Worm (Caenorhabditis elegans) whole organism, early embryonic: ENCODE measurements around the gene asp-12.

Source experiments
- B0310.2 ChIP-seq: sonication (generic microtip); optimal IDR thresholded peaks from 2 replicates; lab custom pipeline; 2016; ENCODE audit warnings: mild to moderate bottlenecking, missing genetic modification characterization, missing compliant biosample characterization
- F13C5.2 ChIP-seq: sonication (generic microtip); optimal IDR thresholded peaks from 2 replicates; lab custom pipeline; 2017; ENCODE audit warnings: mild to moderate bottlenecking, missing genetic modification characterization, inconsistent platforms, missing compliant biosample characterization
- aly-1 ChIP-seq: sonication (generic microtip); optimal IDR thresholded peaks from 2 replicates; lab custom pipeline; 2016; ENCODE audit warnings: missing genetic modification characterization, missing compliant biosample characterization
- ama-1 ChIP-seq: fragments of 150-350 bp; optimal IDR thresholded peaks from 2 replicates; lab custom pipeline; 2014
- ceh-13 ChIP-seq: fragments of 200-800 bp; sonication (Bioruptor generic); optimal IDR thresholded peaks from 2 replicates; lab custom pipeline; 2018; ENCODE audit warnings: mild to moderate bottlenecking, missing genetic modification characterization, missing compliant biosample characterization
- ceh-36 ChIP-seq: sonication (generic microtip); optimal IDR thresholded peaks from 2 replicates; lab custom pipeline; 2016; ENCODE audit warnings: missing genetic modification characterization, inconsistent platforms, missing compliant biosample characterization
- ets-7 ChIP-seq: sonication (generic microtip); optimal IDR thresholded peaks from 2 replicates; lab custom pipeline; 2016; ENCODE audit warnings: missing genotype, missing genetic modification characterization, missing compliant biosample characterization
- flt-1 ChIP-seq: fragments of 200-800 bp; sonication (Bioruptor generic); IDR thresholded peaks from 2 replicates; pipeline ENCODE4 v1.3.6; 2022; ENCODE audit warnings: missing genetic modification characterization, missing compliant biosample characterization
- hmbx-1 ChIP-seq: sonication (generic microtip); optimal IDR thresholded peaks from 2 replicates; lab custom pipeline; 2016; ENCODE audit warnings: mild to moderate bottlenecking, missing genetic modification characterization, missing compliant biosample characterization
- hmg-4 ChIP-seq: fragments of 200-800 bp; sonication (Bioruptor generic); optimal IDR thresholded peaks from 2 replicates; lab custom pipeline; 2018; ENCODE audit warnings: mild to moderate bottlenecking, missing genetic modification characterization, missing compliant biosample characterization
- hnd-1 ChIP-seq: sonication (generic microtip); optimal IDR thresholded peaks from 2 replicates; lab custom pipeline; 2016; ENCODE audit warnings: missing genetic modification characterization, missing compliant biosample characterization
- pes-1 ChIP-seq: fragments of 200-800 bp; sonication (Bioruptor generic); IDR thresholded peaks from 2 replicates; pipeline ENCODE4 v1.3.6; 2022; ENCODE audit warnings: missing genetic modification reagents, missing genetic modification characterization, missing compliant biosample characterization
- scrt-1 ChIP-seq: fragments of 200-800 bp; sonication (Bioruptor generic); IDR thresholded peaks from 2 replicates; pipeline ENCODE4 v1.3.6; 2022; ENCODE audit warnings: missing genetic modification characterization, missing compliant biosample characterization
- sea-1 ChIP-seq: fragments of 200-800 bp; sonication (Bioruptor generic); conservative IDR thresholded peaks from 2 replicates; pipeline ENCODE4 v1.3.6; 2022; ENCODE audit warnings: missing genetic modification characterization, missing compliant biosample characterization
- tbx-11 ChIP-seq: fragments of 200-800 bp; sonication (Bioruptor generic); IDR thresholded peaks from 2 replicates; pipeline ENCODE4 v1.3.6; 2022; ENCODE audit warnings: missing genetic modification characterization, missing compliant biosample characterization
- tbx-37 ChIP-seq: fragments of 200-800 bp; sonication (Bioruptor generic); conservative IDR thresholded peaks from 2 replicates; pipeline ENCODE4 v1.3.6; 2022; ENCODE audit warnings: missing genetic modification reagents, missing genetic modification characterization, missing compliant biosample characterization
- tra-4 ChIP-seq: sonication (generic microtip); optimal IDR thresholded peaks from 2 replicates; lab custom pipeline; 2017; ENCODE audit warnings: missing genetic modification characterization, missing compliant biosample characterization

asp-12 gene

ce11 chrV:8295866-8296265 lies 26.9 kb downstream of the asp-12 start, which contains the start of gene smex-1:
smex-1 (minus strand) TSS chrV:8295966.
- TF ChIP-seq hnd-1 (no peak), ets-7 (no peak), hmbx-1 (no peak), scrt-1 (GFP tag; lab: Robert Waterston, UW) (no peak), tra-4 (tag; lab: Kevin White, UChicago) (no peak), ceh-36 (tag; lab: Kevin White, UChicago) (no peak), hmg-4 (no peak), B0310.2 (tag; lab: Kevin White, UChicago) (no peak), F13C5.2 (no peak), tbx-37 (GFP tag; lab: Robert Waterston, UW) (no peak), ama-1 (lab: Kevin White, UChicago) (no peak), tbx-11 (GFP tag; lab: Robert Waterston, UW) (no peak), pes-1 (GFP tag; lab: Robert Waterston, UW) (no peak), ceh-13 (GFP tag; lab: Kevin White, UChicago) (no peak)

ce11 chrV:8297504-8297903 lies 28.5 kb downstream of the asp-12 start, which contains the start of gene W02D7.4:
W02D7.4 (minus strand) TSS chrV:8297604.
- TF ChIP-seq ets-7 (no peak), scrt-1 (GFP tag; lab: Robert Waterston, UW) (no peak), hnd-1 (no peak), F13C5.2 (no peak), sea-1 (no peak), tbx-37 (GFP tag; lab: Robert Waterston, UW) (no peak), aly-1 (tag; lab: Kevin White, UChicago) (no peak), ceh-36 (tag; lab: Kevin White, UChicago) (no peak), tbx-11 (GFP tag; lab: Robert Waterston, UW) (no peak), hmbx-1 (no peak), B0310.2 (tag; lab: Kevin White, UChicago) (no peak), ceh-13 (GFP tag; lab: Kevin White, UChicago) (no peak), pes-1 (GFP tag; lab: Robert Waterston, UW) (no peak), tra-4 (tag; lab: Kevin White, UChicago) (no peak), ama-1 (lab: Kevin White, UChicago) (no peak), hmg-4 (no peak), flt-1 (GFP tag; lab: Robert Waterston, UW) (no peak)

ce11 chrV:8299191-8299854 lies 30.3 kb downstream of the asp-12 start, which contains the start of gene W02D7.5:
W02D7.5 (minus strand) TSS chrV:8299241.
- TF ChIP-seq F13C5.2 (no peak), sea-1 (no peak), hmg-4 (no peak), pes-1 (GFP tag; lab: Robert Waterston, UW) (no peak), hmbx-1 (no peak), scrt-1 (GFP tag; lab: Robert Waterston, UW) (no peak), B0310.2 (tag; lab: Kevin White, UChicago) (no peak), ceh-36 (tag; lab: Kevin White, UChicago) (no peak), ama-1 (lab: Kevin White, UChicago) (no peak), tra-4 (tag; lab: Kevin White, UChicago) (no peak), hnd-1 (no peak), ets-7 (no peak), ceh-13 (GFP tag; lab: Kevin White, UChicago) (no peak)

ce11 chrV:8300935-8301535 lies 32.0 kb downstream of the asp-12 start, which contains the start of gene W02D7.6:
W02D7.6 (minus strand) TSS chrV:8301507.
- TF ChIP-seq B0310.2 (tag; lab: Kevin White, UChicago) (no peak), ama-1 (lab: Kevin White, UChicago) (no peak), hmg-4 (no peak), hmbx-1 (no peak), F13C5.2 (no peak), flt-1 (GFP tag; lab: Robert Waterston, UW) (no peak), pes-1 (GFP tag; lab: Robert Waterston, UW) (no peak)

ce11 chrV:8302522-8302921 lies 33.5 kb downstream of the asp-12 start, which contains the start of gene sel-9:
sel-9 (minus strand) TSS chrV:8302580.
- TF ChIP-seq hnd-1 (no peak), flt-1 (GFP tag; lab: Robert Waterston, UW) (no peak), pes-1 (GFP tag; lab: Robert Waterston, UW) (no peak), ets-7 (no peak), aly-1 (tag; lab: Kevin White, UChicago) (no peak), ceh-36 (tag; lab: Kevin White, UChicago) (no peak), tra-4 (tag; lab: Kevin White, UChicago) (no peak), scrt-1 (GFP tag; lab: Robert Waterston, UW) (no peak), ceh-13 (GFP tag; lab: Kevin White, UChicago) (no peak), F13C5.2 (no peak), sea-1 (no peak), tbx-11 (GFP tag; lab: Robert Waterston, UW) (no peak), ama-1 (lab: Kevin White, UChicago) (no peak), hmbx-1 (no peak), B0310.2 (tag; lab: Kevin White, UChicago) (no peak), hmg-4 (no peak)

ce11 chrV:8304461-8305195 lies 35.6 kb downstream of the asp-12 start, which contains the start of gene W02D7.11:
W02D7.11 (minus strand) TSS chrV:8304511.
- no peak for TF ChIP-seq ceh-36 (tag; lab: Kevin White, UChicago)

- TF ChIP-seq B0310.2 (tag; lab: Kevin White, UChicago): no peak
- no peak for TF ChIP-seq F13C5.2
- TF ChIP-seq flt-1 (GFP tag; lab: Robert Waterston, UW): no peak
- TF ChIP-seq tbx-11 (GFP tag; lab: Robert Waterston, UW): no peak
- TF ChIP-seq ama-1 (lab: Kevin White, UChicago): no peak
- no peak for TF ChIP-seq sea-1
- TF ChIP-seq hmbx-1: no peak
- no peak for TF ChIP-seq ceh-13 (GFP tag; lab: Kevin White, UChicago)
- no peak for TF ChIP-seq tbx-37 (GFP tag; lab: Robert Waterston, UW)
- TF ChIP-seq scrt-1 (GFP tag; lab: Robert Waterston, UW): no peak
- no peak for TF ChIP-seq hnd-1
- no peak for TF ChIP-seq ets-7
- no peak for TF ChIP-seq hmg-4
- no peak for TF ChIP-seq aly-1 (tag; lab: Kevin White, UChicago)
- no peak for TF ChIP-seq pes-1 (GFP tag; lab: Robert Waterston, UW)
- TF ChIP-seq tra-4 (tag; lab: Kevin White, UChicago): no peak
Measured at ce11 chrV:8305940-8306339, 36.9 kb downstream of the asp-12 start.
